Worm (Caenorhabditis elegans): ENCODE data around the gene hex-2.

DNA sequence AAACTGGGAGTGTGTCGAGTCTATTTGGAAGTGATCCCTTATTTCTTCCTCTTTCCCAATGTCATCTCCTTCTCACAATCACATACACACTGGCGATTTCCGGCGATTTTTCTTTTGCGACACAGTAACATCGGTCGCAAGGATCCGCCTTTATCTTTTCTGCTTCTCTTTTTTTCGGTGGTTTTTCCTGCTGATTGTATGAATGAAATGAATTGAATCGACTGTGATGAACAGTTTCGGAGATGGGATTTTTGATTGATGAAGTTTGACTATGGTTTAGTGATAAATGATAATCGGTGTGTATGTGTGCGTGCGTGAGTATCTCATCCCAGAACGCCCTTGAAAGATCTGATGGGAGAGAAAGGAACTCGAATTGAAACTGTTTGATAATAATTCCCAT is 46.9 kb downstream of the hex-2 start:
- TF ChIP-seq him-1 (tag; optimal IDR thresholded peaks at IDR 0.05) (no peak), W03F9.2 (tag; optimal IDR thresholded peaks at IDR 0.05) (no peak), dao-5 (tag; optimal IDR thresholded peaks at IDR 0.05) (no peak)
